Worm (Caenorhabditis elegans) whole organism, mixed stage, embryonic: ENCODE results near the gene nhr-32.

ENCODE experiments used
- ceh-39 ChIP-seq: fragments of 150-350 bp; optimal IDR thresholded peaks from 2 replicates; lab custom pipeline; 2014; ENCODE audit warnings: missing biosample characterization, missing genetic modification characterization
- hlh-1 ChIP-seq: fragments of 150-350 bp; optimal IDR thresholded peaks from 2 replicates; lab custom pipeline; 2014; ENCODE audit warnings: missing biosample characterization, missing genetic modification reagents, missing genetic modification characterization
- lsy-2 ChIP-seq: fragments of 150-350 bp; optimal IDR thresholded peaks from 2 replicates; lab custom pipeline; 2014; ENCODE audit warnings: missing biosample characterization, missing genetic modification characterization
- nhr-12 ChIP-seq: fragments of 150-350 bp; optimal IDR thresholded peaks from 2 replicates; lab custom pipeline; 2014; ENCODE audit warnings: missing biosample characterization, missing genetic modification characterization
- nhr-237 ChIP-seq: fragments of 150-350 bp; optimal IDR thresholded peaks from 2 replicates; lab custom pipeline; 2014; ENCODE audit warnings: missing biosample characterization, missing genetic modification characterization
- nhr-28 ChIP-seq: fragments of 150-350 bp; optimal IDR thresholded peaks from 2 replicates; lab custom pipeline; 2014; ENCODE audit warnings: missing biosample characterization, missing genetic modification characterization
- nhr-76 ChIP-seq: sonication (generic microtip); optimal IDR thresholded peaks from 2 replicates; lab custom pipeline; 2017; ENCODE audit warnings: missing biosample characterization, missing genetic modification characterization
- pha-4 ChIP-seq: fragments of 150-350 bp; optimal IDR thresholded peaks from 2 replicates; lab custom pipeline; 2018; ENCODE audit warnings: missing biosample characterization, missing genetic modification reagents, missing genetic modification characterization
- sptf-1 ChIP-seq: sonication (generic microtip); optimal IDR thresholded peaks from 2 replicates; lab custom pipeline; 2017; ENCODE audit warnings: mild to moderate bottlenecking, missing genetic modification characterization, moderate library complexity, missing compliant biosample characterization
- unc-39 ChIP-seq: fragments of 150-350 bp; optimal IDR thresholded peaks from 2 replicates; lab custom pipeline; 2014; ENCODE audit warnings: missing biosample characterization, missing genetic modification characterization
- unc-62 ChIP-seq: fragments of 150-350 bp; optimal IDR thresholded peaks from 2 replicates; lab custom pipeline; 2014; ENCODE audit warnings: missing biosample characterization, missing genetic modification reagents, missing genetic modification characterization
- ztf-11 ChIP-seq: fragments of 150-350 bp; optimal IDR thresholded peaks from 2 replicates; lab custom pipeline; 2014; ENCODE audit warnings: missing biosample characterization, missing genetic modification characterization

DNA sequence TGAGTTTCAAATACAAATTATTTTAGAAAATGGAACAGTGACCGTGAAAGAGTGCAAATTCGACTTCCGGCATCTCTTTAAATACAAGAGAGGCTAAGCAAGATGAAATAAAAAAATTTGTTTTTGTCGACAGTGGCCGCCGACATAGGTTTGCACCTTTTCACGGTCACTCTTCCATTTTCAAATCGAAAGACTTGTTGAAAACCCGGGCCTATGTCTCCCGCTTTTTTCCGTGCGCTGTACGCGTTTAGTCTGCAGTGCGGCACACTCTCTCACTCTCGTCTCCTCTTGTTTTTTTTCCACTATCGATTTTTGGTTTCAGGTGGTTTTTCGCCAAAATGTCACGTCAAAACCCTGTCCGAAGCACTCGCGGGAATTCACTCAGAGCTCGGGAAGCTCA is 6.7 kb upstream of the nhr-32 start, which contains the start of gene hpl-1:
- TF ChIP-seq ceh-39 (tag; lab: Kevin White, UChicago) (no peak), unc-62 (GFP tag; lab: Kevin White, UChicago) (no peak), pha-4 (tag; lab: Kevin White, UChicago) (no peak), nhr-76 (tag; lab: Kevin White, UChicago) (no peak), hlh-1 (tag; lab: Kevin White, UChicago) (no peak), unc-39 (no peak), nhr-28 (tag; lab: Kevin White, UChicago) (no peak), nhr-237 (tag; lab: Kevin White, UChicago) (no peak), lsy-2 (tag; lab: Kevin White, UChicago) (no peak), sptf-1 (tag; lab: Kevin White, UChicago) (no peak), nhr-12 (tag; lab: Kevin White, UChicago) (no peak), ztf-11 (tag; lab: Kevin White, UChicago) (no peak)
